Fruit fly (Drosophila melanogaster) whole organism, embryonic: Measurements from ENCODE around the gene CG13367.

Experiments
- Ada2b ChIP-seq: fragments of 200-800 bp; sonication (Bioruptor generic); IDR thresholded peaks from 2 replicates; pipeline ENCODE4 v1.3.6; 2022; ENCODE audit warnings: missing biosample characterization, missing genetic modification characterization
- Bgb ChIP-seq: fragments of 200-800 bp; sonication (Bioruptor generic); IDR thresholded peaks from 2 replicates; pipeline ENCODE4 v1.3.6; 2022; ENCODE audit warnings: missing biosample characterization, missing genetic modification characterization; ENCODE audit not compliant: partially characterized antibody
- CG10147 ChIP-seq: fragments of 200-800 bp; sonication (Bioruptor generic); optimal IDR thresholded peaks from 2 replicates; lab custom pipeline; 2019; ENCODE audit warnings: missing biosample characterization, mild to moderate bottlenecking, missing genetic modification characterization, moderate library complexity
- CG11696 ChIP-seq: fragments of 200-800 bp; sonication (Bioruptor generic); IDR thresholded peaks from 2 replicates; pipeline ENCODE4 v1.3.6; 2022; ENCODE audit warnings: missing biosample characterization, missing genetic modification characterization
- CG12219 ChIP-seq: fragments of 200-800 bp; sonication (Bioruptor generic); optimal IDR thresholded peaks from 3 replicates; lab custom pipeline; 2018; ENCODE audit warnings: missing biosample characterization, mild to moderate bottlenecking, missing genetic modification characterization
- CG12942 ChIP-seq: fragments of 200-800 bp; sonication (Bioruptor generic); optimal IDR thresholded peaks from 3 replicates; lab custom pipeline; 2016; ENCODE audit warnings: missing biosample characterization, missing genetic modification characterization
- CG15269 ChIP-seq: fragments of 200-800 bp; sonication (Bioruptor generic); optimal IDR thresholded peaks from 2 replicates; lab custom pipeline; 2018; ENCODE audit warnings: missing biosample characterization, mild to moderate bottlenecking, missing genetic modification characterization, moderate library complexity
- CG1529 ChIP-seq: fragments of 200-800 bp; sonication (Bioruptor generic); optimal IDR thresholded peaks from 3 replicates; lab custom pipeline; 2018; ENCODE audit warnings: missing biosample characterization, missing genetic modification characterization
- CG17359 ChIP-seq: fragments of 200-800 bp; sonication (Bioruptor generic); optimal IDR thresholded peaks from 3 replicates; lab custom pipeline; 2018; ENCODE audit warnings: missing biosample characterization, mild to moderate bottlenecking, missing genetic modification characterization, moderate library complexity
- CG1792 ChIP-seq: fragments of 200-800 bp; sonication (Bioruptor generic); optimal IDR thresholded peaks from 2 replicates; lab custom pipeline; 2016; ENCODE audit warnings: missing biosample characterization, missing genetic modification characterization
- CG18262 ChIP-seq: fragments of 200-800 bp; optimal IDR thresholded peaks from 3 replicates; lab custom pipeline; 2019; ENCODE audit warnings: missing biosample characterization, mild to moderate bottlenecking, missing genetic modification characterization, moderate library complexity
- CG2116 ChIP-seq: fragments of 200-800 bp; sonication (Bioruptor generic); optimal IDR thresholded peaks from 3 replicates; lab custom pipeline; 2018; ENCODE audit warnings: missing biosample characterization, mild to moderate bottlenecking, missing genetic modification characterization
- CG2120 ChIP-seq: fragments of 200-800 bp; sonication (Bioruptor generic); optimal IDR thresholded peaks from 3 replicates; lab custom pipeline; 2016; ENCODE audit warnings: missing biosample characterization, missing genetic modification characterization
- CG2202 ChIP-seq: fragments of 200-800 bp; sonication (Bioruptor generic); optimal IDR thresholded peaks from 2 replicates; lab custom pipeline; 2018; ENCODE audit warnings: missing biosample characterization, mild to moderate bottlenecking, missing genetic modification characterization
- CG3995 ChIP-seq: fragments of 200-800 bp; sonication (Bioruptor generic); optimal IDR thresholded peaks from 3 replicates; lab custom pipeline; 2016; ENCODE audit warnings: missing biosample characterization, missing genetic modification characterization
- CG4360 ChIP-seq: fragments of 200-800 bp; sonication (Bioruptor generic); IDR thresholded peaks from 2 replicates; pipeline ENCODE4 v1.3.6; 2022; ENCODE audit warnings: missing biosample characterization, missing genetic modification characterization
- CG6654 ChIP-seq: fragments of 200-800 bp; sonication (Bioruptor generic); optimal IDR thresholded peaks from 2 replicates; lab custom pipeline; 2017; ENCODE audit warnings: missing biosample characterization, mild to moderate bottlenecking, missing genetic modification characterization
- CG6683 ChIP-seq: fragments of 200-800 bp; sonication (Bioruptor generic); optimal IDR thresholded peaks from 2 replicates; lab custom pipeline; 2017; ENCODE audit warnings: missing biosample characterization, mild to moderate bottlenecking, missing genetic modification characterization, missing genetic modification reagents
- CG8944 ChIP-seq: fragments of 200-800 bp; sonication (Bioruptor generic); optimal IDR thresholded peaks from 3 replicates; lab custom pipeline; 2016; ENCODE audit warnings: missing biosample characterization, missing genetic modification characterization
- CG9437 ChIP-seq: fragments of 200-800 bp; sonication (Bioruptor generic); optimal IDR thresholded peaks from 2 replicates; lab custom pipeline; 2018; ENCODE audit warnings: missing biosample characterization, mild to moderate bottlenecking, missing genetic modification characterization
- CG9817 ChIP-seq: fragments of 200-800 bp; sonication (Bioruptor generic); optimal IDR thresholded peaks from 2 replicates; lab custom pipeline; 2018; ENCODE audit warnings: missing biosample characterization, mild to moderate bottlenecking, missing genetic modification characterization, moderate library complexity
- CG9876 ChIP-seq: fragments of 200-800 bp; sonication (Bioruptor generic); optimal IDR thresholded peaks from 2 replicates; lab custom pipeline; 2016; ENCODE audit warnings: missing biosample characterization, missing genetic modification characterization
- CHES-1-like ChIP-seq: fragments of 200-800 bp; sonication (Bioruptor generic); optimal IDR thresholded peaks from 2 replicates; lab custom pipeline; 2016; ENCODE audit warnings: missing biosample characterization, missing genetic modification characterization
- Chrac-16 ChIP-seq: fragments of 200-800 bp; sonication (Bioruptor generic); optimal IDR thresholded peaks from 3 replicates; lab custom pipeline; 2016; ENCODE audit warnings: missing biosample characterization, missing genetic modification characterization
- Fer3 ChIP-seq: fragments of 200-800 bp; sonication (Bioruptor generic); optimal IDR thresholded peaks from 2 replicates; lab custom pipeline; 2018; ENCODE audit warnings: missing biosample characterization, mild to moderate bottlenecking, missing genetic modification characterization, moderate library complexity
- HmgD ChIP-seq: fragments of 200-800 bp; sonication (Bioruptor generic); optimal IDR thresholded peaks from 3 replicates; lab custom pipeline; 2016; ENCODE audit warnings: missing biosample characterization, missing genetic modification characterization
- Meics ChIP-seq: fragments of 200-800 bp; sonication (Bioruptor generic); optimal IDR thresholded peaks from 2 replicates; lab custom pipeline; 2017; ENCODE audit warnings: missing biosample characterization, mild to moderate bottlenecking, missing genetic modification characterization
- Nf-YA ChIP-seq: fragments of 200-800 bp; sonication (Bioruptor generic); IDR thresholded peaks from 2 replicates; pipeline ENCODE4 v1.3.6; 2022; ENCODE audit warnings: missing biosample characterization, missing genetic modification characterization
- Nf-YB ChIP-seq: fragments of 200-800 bp; sonication (Bioruptor generic); optimal IDR thresholded peaks from 3 replicates; lab custom pipeline; 2019; ENCODE audit warnings: missing biosample characterization, mild to moderate bottlenecking, missing genetic modification characterization, moderate library complexity
- Pdp1 ChIP-seq, 2 experiments: fragments of 200-800 bp; sonication (Bioruptor generic); optimal IDR thresholded peaks; 3 replicates each; lab custom pipeline; 2016; ENCODE audit warnings: missing biosample characterization in 2 of 2, missing genetic modification characterization in 2 of 2, mild to moderate bottlenecking in 1 of 2, moderate library complexity in 1 of 2
- Side ChIP-seq: fragments of 200-800 bp; sonication (Bioruptor generic); optimal IDR thresholded peaks from 2 replicates; lab custom pipeline; 2016; ENCODE audit warnings: missing biosample characterization, missing genetic modification characterization
- Sox102F ChIP-seq: fragments of 200-800 bp; sonication (Bioruptor generic); optimal IDR thresholded peaks from 2 replicates; lab custom pipeline; 2018; ENCODE audit warnings: missing biosample characterization, mild to moderate bottlenecking, missing genetic modification characterization, moderate library complexity
- Sry-β ChIP-seq: fragments of 200-800 bp; sonication (Bioruptor generic); optimal IDR thresholded peaks from 2 replicates; lab custom pipeline; 2018; ENCODE audit warnings: missing biosample characterization, mild to moderate bottlenecking, missing genetic modification characterization, moderate library complexity
- Sry-δ ChIP-seq: fragments of 200-800 bp; sonication (Bioruptor generic); optimal IDR thresholded peaks from 2 replicates; lab custom pipeline; 2016; ENCODE audit warnings: missing biosample characterization, missing genetic modification characterization
- Ssrp ChIP-seq: fragments of 200-800 bp; sonication (Bioruptor generic); optimal IDR thresholded peaks from 2 replicates; lab custom pipeline; 2018; ENCODE audit warnings: missing biosample characterization, mild to moderate bottlenecking, missing genetic modification characterization, moderate library complexity
- Xbp1 ChIP-seq: fragments of 200-800 bp; sonication (Bioruptor generic); optimal IDR thresholded peaks from 3 replicates; lab custom pipeline; 2016; ENCODE audit warnings: missing biosample characterization, mild to moderate bottlenecking, missing genetic modification characterization
- al ChIP-seq: fragments of 200-800 bp; sonication (Bioruptor generic); IDR thresholded peaks from 2 replicates; pipeline ENCODE4 v1.3.6; 2022; ENCODE audit warnings: missing biosample characterization, missing genetic modification characterization
- croc ChIP-seq: fragments of 200-800 bp; sonication (Bioruptor generic); conservative IDR thresholded peaks from 3 replicates; pipeline ENCODE4 v1.3.6; 2022; ENCODE audit warnings: missing biosample characterization, missing genetic modification characterization
- ems ChIP-seq: fragments of 200-800 bp; sonication (Bioruptor generic); optimal IDR thresholded peaks from 3 replicates; lab custom pipeline; 2016; ENCODE audit warnings: missing biosample characterization, missing genetic modification characterization
- en ChIP-seq: fragments of 200-800 bp; sonication (Bioruptor generic); optimal IDR thresholded peaks from 2 replicates; lab custom pipeline; 2016; ENCODE audit warnings: missing biosample characterization, missing genetic modification characterization
- exex ChIP-seq: fragments of 200-800 bp; sonication (Bioruptor generic); optimal IDR thresholded peaks from 4 replicates; lab custom pipeline; 2018; ENCODE audit warnings: missing biosample characterization, mild to moderate bottlenecking, missing genetic modification characterization, moderate library complexity
- ind ChIP-seq: fragments of 200-800 bp; sonication (Bioruptor generic); optimal IDR thresholded peaks from 3 replicates; lab custom pipeline; 2016; ENCODE audit warnings: missing biosample characterization, missing genetic modification characterization
- lab ChIP-seq: fragments of 200-800 bp; sonication (Bioruptor generic); optimal IDR thresholded peaks from 3 replicates; lab custom pipeline; 2017; ENCODE audit warnings: missing biosample characterization, missing genetic modification characterization, mild to moderate bottlenecking, moderate library complexity, missing genetic modification reagents
- lmd ChIP-seq: fragments of 200-800 bp; sonication (Bioruptor generic); IDR thresholded peaks from 2 replicates; pipeline ENCODE4 v1.3.6; 2022; ENCODE audit warnings: missing biosample characterization, missing genetic modification characterization
- maf-S ChIP-seq: fragments of 200-800 bp; sonication (Bioruptor generic); optimal IDR thresholded peaks from 2 replicates; lab custom pipeline; 2016; ENCODE audit warnings: missing biosample characterization, missing genetic modification characterization
- mam ChIP-seq: fragments of 200-800 bp; sonication (Bioruptor generic); optimal IDR thresholded peaks from 3 replicates; lab custom pipeline; 2016; ENCODE audit warnings: missing biosample characterization, missing genetic modification characterization
- mld ChIP-seq: fragments of 200-800 bp; sonication (Bioruptor generic); IDR thresholded peaks from 3 replicates; pipeline ENCODE4 v1.3.6; 2022; ENCODE audit warnings: missing biosample characterization, missing genetic modification characterization; ENCODE audit not compliant: partially characterized antibody
- onecut ChIP-seq: fragments of 200-800 bp; sonication (Bioruptor generic); IDR thresholded peaks from 2 replicates; pipeline ENCODE4 v1.3.6; 2022; ENCODE audit warnings: missing biosample characterization, missing genetic modification characterization
- unpg ChIP-seq: fragments of 200-800 bp; sonication (Bioruptor generic); optimal IDR thresholded peaks from 3 replicates; lab custom pipeline; 2018; ENCODE audit warnings: missing biosample characterization, mild to moderate bottlenecking, missing genetic modification characterization, moderate library complexity
- vfl ChIP-seq: fragments of 200-800 bp; sonication (Bioruptor generic); optimal IDR thresholded peaks from 2 replicates; lab custom pipeline; 2016; ENCODE audit warnings: missing biosample characterization, missing genetic modification characterization
- wdn ChIP-seq: fragments of 200-800 bp; sonication (Bioruptor generic); IDR thresholded peaks from 2 replicates; pipeline ENCODE4 v1.3.6; 2022; ENCODE audit warnings: missing biosample characterization, missing genetic modification characterization

The CG13367 gene

dm6 chrX:618583-618982 lies 26.0 kb upstream of the CG13367 start (continued):
- peak; percentile 28 for TF ChIP-seq Ssrp
- no peak for TF ChIP-seq wdn (GFP tag; lab: Robert Waterston, UW)
- TF ChIP-seq en = no peak
- 0 out of 2 replicates have a peak, but pooled peaks have one; percentile 10 for TF ChIP-seq al (GFP tag; lab: Robert Waterston, UW)
- no peak for TF ChIP-seq CG1529 (GFP tag; lab: Kevin White, UChicago)
- 0 out of 2 replicates have a peak, but pooled peaks have one; percentile 16 for TF ChIP-seq Ada2b (GFP tag; lab: Robert Waterston, UW)
- no peak for TF ChIP-seq CG4360 (GFP tag; lab: Robert Waterston, UW)
- peak; percentile 1 for TF ChIP-seq lab (GFP tag; lab: Kevin White, UChicago)
- peak; percentile 35 for TF ChIP-seq vfl (GFP tag; lab: Kevin White, UChicago)
- TF ChIP-seq CG6654 (GFP tag; lab: Kevin White, UChicago) = no peak
- TF ChIP-seq Chrac-16 (GFP tag; lab: Kevin White, UChicago) = peak; percentile 35
- no peak for TF ChIP-seq CG3995 (GFP tag; lab: Kevin White, UChicago)
- TF ChIP-seq CG2202 (tag; lab: Kevin White, UChicago) = no peak
- TF ChIP-seq CG9876 (GFP tag; lab: Kevin White, UChicago) = peak; percentile 9
- peak; percentile 63 for TF ChIP-seq lmd (GFP tag; lab: Robert Waterston, UW)
- TF ChIP-seq Sox102F (GFP tag; lab: Kevin White, UChicago) = no peak
- TF ChIP-seq CG11696 (GFP tag; lab: Robert Waterston, UW) = no peak
- TF ChIP-seq Side (GFP tag; lab: Kevin White, UChicago) = peak; percentile 18
- no peak for TF ChIP-seq Sry-δ (GFP tag; lab: Kevin White, UChicago)
- no peak for TF ChIP-seq ems (GFP tag; lab: Kevin White, UChicago)
- TF ChIP-seq Nf-YA (GFP tag; lab: Robert Waterston, UW) = 0 out of 2 replicates have a peak, but pooled peaks have one; percentile 18
- peak; percentile 51 for TF ChIP-seq ind (GFP tag; lab: Kevin White, UChicago)
- TF ChIP-seq CG17359 (tag; lab: Kevin White, UChicago) = no peak
- TF ChIP-seq CG9437 (GFP tag; lab: Kevin White, UChicago) = peak; percentile 5
- TF ChIP-seq maf-S (GFP tag; lab: Kevin White, UChicago) = peak; percentile 24
- no peak for TF ChIP-seq CG2116 (GFP tag; lab: Kevin White, UChicago)
- no peak for TF ChIP-seq Bgb
- TF ChIP-seq Meics (GFP tag; lab: Kevin White, UChicago) = peak; percentile 10
- TF ChIP-seq CG2120 (GFP tag; lab: Kevin White, UChicago) = peak; percentile 34
- peak; percentile 1 for TF ChIP-seq CG1792 (GFP tag; lab: Kevin White, UChicago)
- TF ChIP-seq CHES-1-like (GFP tag; lab: Kevin White, UChicago) = no peak
- peak; percentile 37 for TF ChIP-seq CG15269
- peak; percentile 24 for TF ChIP-seq Xbp1 (GFP tag; lab: Kevin White, UChicago)
- TF ChIP-seq Pdp1 (GFP tag; optimal IDR thresholded peaks at IDR 0.05; lab: Kevin White, UChicago) = peak in 1 of 2 experiments; percentile 29
- TF ChIP-seq onecut (GFP tag; lab: Robert Waterston, UW) = no peak
- no peak for TF ChIP-seq exex (tag; lab: Kevin White, UChicago)
- TF ChIP-seq CG8944 (GFP tag; lab: Kevin White, UChicago) = peak; percentile 39
- no peak for TF ChIP-seq CG9817 (tag; lab: Kevin White, UChicago)
- TF ChIP-seq Sry-β (GFP tag; lab: Kevin White, UChicago) = no peak
- TF ChIP-seq CG12942 (GFP tag; lab: Kevin White, UChicago) = peak; percentile 23
- TF ChIP-seq Nf-YB (GFP tag; lab: Kevin White, UChicago) = no peak
- no peak for TF ChIP-seq Fer3 (tag; lab: Kevin White, UChicago)
- TF ChIP-seq CG10147 (GFP tag; lab: Kevin White, UChicago) = peak; percentile 6
- TF ChIP-seq croc (GFP tag; lab: Robert Waterston, UW) = no peak
- peak; percentile 39 for TF ChIP-seq mam (GFP tag; lab: Kevin White, UChicago)
- TF ChIP-seq CG6683 (GFP tag; lab: Kevin White, UChicago) = no peak
- TF ChIP-seq CG12219 (GFP tag; lab: Kevin White, UChicago) = peak; percentile 11
- TF ChIP-seq unpg (GFP tag; lab: Kevin White, UChicago) = peak; percentile 3
- peak; percentile 36 for TF ChIP-seq CG18262 (tag; lab: Kevin White, UChicago)
- TF ChIP-seq HmgD (GFP tag; lab: Kevin White, UChicago) = no peak
- TF ChIP-seq mld (GFP tag; lab: Robert Waterston, UW) = no peak
